Fruit fly (Drosophila melanogaster): ENCODE data around the gene LanA.

Gene LanA

dm6 chr3L:6173826-6174255 is 44.0 kb downstream of the LanA start, which contains the start of the genes fmt and CG7376 (continued):
- peak; percentile 70 for TF ChIP-seq CG13287 (GFP tag; IDR thresholded peaks at IDR 0.05; ENCODE audit: partially characterized antibody)
- TF ChIP-seq slou (GFP tag; optimal IDR thresholded peaks at IDR 0.05): no peak
- TF ChIP-seq dm (GFP tag; optimal IDR thresholded peaks at IDR 0.05): no peak
- TF ChIP-seq CG31441 (GFP tag; IDR thresholded peaks at IDR 0.05): no peak
- no peak for TF ChIP-seq CG4282 (GFP tag; optimal IDR thresholded peaks at IDR 0.05)
- peak; percentile 89 for TF ChIP-seq CG14860 (GFP tag; IDR thresholded peaks at IDR 0.05; ENCODE audit: partially characterized antibody)
- TF ChIP-seq Xbp1 (GFP tag; optimal IDR thresholded peaks at IDR 0.05): peak; percentile 51
- peak; percentile 28 for TF ChIP-seq nerfin-1 (tag; optimal IDR thresholded peaks at IDR 0.05)
- peak; percentile 93 for TF ChIP-seq CG2116 (GFP tag; optimal IDR thresholded peaks at IDR 0.05)
- peak; percentile 34 for TF ChIP-seq lilli (GFP tag; optimal IDR thresholded peaks at IDR 0.05)
- TF ChIP-seq prd (optimal IDR thresholded peaks at IDR 0.05): no peak
- peak; percentile 35; the same call in 1 of the 3 replicates for TF ChIP-seq prd (GFP tag; IDR thresholded peaks at IDR 0.05)
- TF ChIP-seq stc (GFP tag; IDR thresholded peaks at IDR 0.05): no peak
- TF ChIP-seq fd96Cb (tag; optimal IDR thresholded peaks at IDR 0.05): peak; percentile 15
- TF ChIP-seq CG30403 (GFP tag; optimal IDR thresholded peaks at IDR 0.05): peak; percentile 48
- peak; percentile 54; the same call in 1 of the 3 replicates for TF ChIP-seq zen2 (GFP tag; IDR thresholded peaks at IDR 0.05; ENCODE audit: partially characterized antibody)
- TF ChIP-seq CG6791 (GFP tag; IDR thresholded peaks at IDR 0.05; ENCODE audit: partially characterized antibody): peak; percentile 80
- TF ChIP-seq CG12391 (tag; optimal IDR thresholded peaks at IDR 0.05): peak; percentile 68
- no peak for TF ChIP-seq NC2α (GFP tag; optimal IDR thresholded peaks at IDR 0.05)
- TF ChIP-seq CG16813 (GFP tag; IDR thresholded peaks at IDR 0.05; ENCODE audit: partially characterized antibody): peak; percentile 81
- TF ChIP-seq otp (GFP tag; IDR thresholded peaks at IDR 0.05): no peak
- TF ChIP-seq BtbVII (GFP tag; optimal IDR thresholded peaks at IDR 0.05): no peak
- TF ChIP-seq wor (GFP tag; IDR thresholded peaks at IDR 0.05): no peak
- TF ChIP-seq btn (GFP tag; optimal IDR thresholded peaks at IDR 0.05): no peak
- no peak for TF ChIP-seq CG10366 (GFP tag; IDR thresholded peaks at IDR 0.05)
- TF ChIP-seq dmrt11E (tag; optimal IDR thresholded peaks at IDR 0.05): peak; percentile 33
- TF ChIP-seq tup (GFP tag; optimal IDR thresholded peaks at IDR 0.05): no peak
- TF ChIP-seq CG12104 (GFP tag; optimal IDR thresholded peaks at IDR 0.05): peak; percentile 34
- TF ChIP-seq CG10267 (tag; optimal IDR thresholded peaks at IDR 0.05): peak; percentile 71
- TF ChIP-seq HmgZ (tag; optimal IDR thresholded peaks at IDR 0.05): peak; percentile 23
- no peak for TF ChIP-seq slp2 (GFP tag; optimal IDR thresholded peaks at IDR 0.05)
- TF ChIP-seq bsh (GFP tag; optimal IDR thresholded peaks at IDR 0.05): no peak
- TF ChIP-seq CG4328 (GFP tag; optimal IDR thresholded peaks at IDR 0.05): peak; percentile 11
- TF ChIP-seq danr (GFP tag; IDR thresholded peaks at IDR 0.05): no peak
- TF ChIP-seq hb (GFP tag; IDR thresholded peaks at IDR 0.05; ENCODE audit: partially characterized antibody): peak; percentile 86
- peak; percentile 72 for TF ChIP-seq trem (tag; optimal IDR thresholded peaks at IDR 0.05)
- no peak for TF ChIP-seq Lim3 (GFP tag; IDR thresholded peaks at IDR 0.05)
- no peak for TF ChIP-seq gt (GFP tag; IDR thresholded peaks at IDR 0.05)
- TF ChIP-seq Dref (GFP tag; IDR thresholded peaks at IDR 0.05): peak; percentile 88
- TF ChIP-seq CG9797 (GFP tag; optimal IDR thresholded peaks at IDR 0.05): peak; percentile 16
- peak; percentile 63 for TF ChIP-seq amos (GFP tag; IDR thresholded peaks at IDR 0.05; ENCODE audit: partially characterized antibody)
- TF ChIP-seq CG18619 (GFP tag; optimal IDR thresholded peaks at IDR 0.05): no peak
- no peak for TF ChIP-seq insv (GFP tag; optimal IDR thresholded peaks at IDR 0.05)
- TF ChIP-seq cg (GFP tag; optimal IDR thresholded peaks at IDR 0.05): no peak
- TF ChIP-seq zen (tag; optimal IDR thresholded peaks at IDR 0.05): peak; percentile 59
- no peak for TF ChIP-seq exex (tag; optimal IDR thresholded peaks at IDR 0.05)
- peak; percentile 39 for TF ChIP-seq Hr3 (GFP tag; optimal IDR thresholded peaks at IDR 0.05)
- no peak for TF ChIP-seq CG1603 (tag; optimal IDR thresholded peaks at IDR 0.05)
- peak; percentile 68 for TF ChIP-seq phol (tag; optimal IDR thresholded peaks at IDR 0.05)
- TF ChIP-seq Lpt (GFP tag; optimal IDR thresholded peaks at IDR 0.05): no peak
